Worm (Caenorhabditis elegans): ENCODE results near the gene str-69.

DNA sequence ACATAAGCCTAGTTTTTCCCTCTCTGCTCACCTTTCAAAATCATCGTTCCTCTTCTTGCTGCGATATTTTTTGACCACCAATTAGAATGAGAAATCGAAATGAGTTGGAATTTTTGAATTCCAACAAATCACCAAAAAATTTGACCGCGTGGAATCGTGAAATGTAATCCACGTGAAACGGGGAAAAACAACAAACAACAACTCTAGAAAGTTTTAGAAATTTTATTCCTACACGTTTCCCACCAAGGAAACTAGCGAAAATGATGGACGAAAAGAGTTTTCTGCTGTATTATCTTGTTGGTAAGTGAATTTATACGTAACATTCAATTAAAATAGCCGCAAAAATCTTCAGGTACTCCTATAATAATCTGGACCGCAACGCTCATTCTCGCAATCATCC is 32.8 kb upstream of the str-69 start, which contains the start of the genes irld-3 and F02C9.1:
- no peak for TF ChIP-seq ceh-83 (GFP tag; optimal IDR thresholded peaks at IDR 0.05)
- TF ChIP-seq nhr-12 (tag; optimal IDR thresholded peaks at IDR 0.05): no peak
- TF ChIP-seq lsy-2 (tag; optimal IDR thresholded peaks at IDR 0.05): no peak
- TF ChIP-seq ztf-11 (tag; optimal IDR thresholded peaks at IDR 0.05): no peak
- TF ChIP-seq snpc-4 (tag; optimal IDR thresholded peaks at IDR 0.05): no peak
- no peak for TF ChIP-seq ceh-43 (GFP tag; optimal IDR thresholded peaks at IDR 0.05)
- no peak for TF ChIP-seq unc-62 (GFP tag; optimal IDR thresholded peaks at IDR 0.05)
- TF ChIP-seq elt-3 (tag; optimal IDR thresholded peaks at IDR 0.05): no peak
- no peak for TF ChIP-seq mab-5 (tag; optimal IDR thresholded peaks at IDR 0.05)
- TF ChIP-seq flh-1 (GFP tag; optimal IDR thresholded peaks at IDR 0.05): no peak
- no peak for TF ChIP-seq unc-120 (tag; optimal IDR thresholded peaks at IDR 0.05; ENCODE audit: poor library complexity, severe bottlenecking)
- TF ChIP-seq lin-13 (tag; optimal IDR thresholded peaks at IDR 0.05): no peak
- TF ChIP-seq elt-1 (tag; optimal IDR thresholded peaks at IDR 0.05; ENCODE audit: borderline replicate concordance, insufficient read depth): no peak
- TF ChIP-seq nhr-76 (tag; optimal IDR thresholded peaks at IDR 0.05): no peak

Measured in whole organism, mixed stage, embryonic.